Fruit fly (Drosophila melanogaster): ENCODE data around the gene modSP.
A peak's percentile ranks its signal among the peaks of the same experiment; 100 is the strongest.

Gene modSP

dm6 chr3R:16640005-16640408 is 15.5 kb downstream of the modSP start, which contains the start of gene nonA-l (continued):
- no peak for TF ChIP-seq Oaz (GFP tag; IDR thresholded peaks at IDR 0.05)
- TF ChIP-seq CG17612 (GFP tag; IDR thresholded peaks at IDR 0.05) = no peak
- no peak for TF ChIP-seq CG6813 (GFP tag; optimal IDR thresholded peaks at IDR 0.05)
- TF ChIP-seq sens (GFP tag) = no peak
- TF ChIP-seq yki (optimal IDR thresholded peaks at IDR 0.05) = no peak
- no peak for TF ChIP-seq psq (GFP tag; optimal IDR thresholded peaks at IDR 0.05)
- peak; percentile 92 for TF ChIP-seq nerfin-2 (GFP tag; IDR thresholded peaks at IDR 0.05; ENCODE audit: partially characterized antibody)
- TF ChIP-seq caup (GFP tag; optimal IDR thresholded peaks at IDR 0.05; ENCODE audit: severe bottlenecking) = no peak
- no peak for TF ChIP-seq Drgx (GFP tag; IDR thresholded peaks at IDR 0.05)
- TF ChIP-seq wek (GFP tag; optimal IDR thresholded peaks at IDR 0.05) = no peak
- 0 out of 4 replicates have a peak, but pooled peaks have one; percentile 60 for TF ChIP-seq chinmo (GFP tag; IDR thresholded peaks at IDR 0.05; ENCODE audit: partially characterized antibody)
- no peak for TF ChIP-seq chn (GFP tag; optimal IDR thresholded peaks at IDR 0.05)
- TF ChIP-seq Dad (GFP tag; optimal IDR thresholded peaks at IDR 0.05) = no peak
- TF ChIP-seq CG8924 (tag; optimal IDR thresholded peaks at IDR 0.05) = no peak
- TF ChIP-seq sqz (GFP tag; optimal IDR thresholded peaks at IDR 0.05) = peak; percentile 20
- no peak for TF ChIP-seq Ets65A (GFP tag)
- TF ChIP-seq Sry-β (GFP tag; optimal IDR thresholded peaks at IDR 0.05) = no peak
- TF ChIP-seq CG17912 (GFP tag; optimal IDR thresholded peaks at IDR 0.05) = no peak
- TF ChIP-seq CG11695 (GFP tag; IDR thresholded peaks at IDR 0.05) = no peak
- no peak for TF ChIP-seq Hand (GFP tag; optimal IDR thresholded peaks at IDR 0.05)
- TF ChIP-seq Rfx (GFP tag; IDR thresholded peaks at IDR 0.05) = no peak
- no peak for TF ChIP-seq Optix (GFP tag; IDR thresholded peaks at IDR 0.05)
- TF ChIP-seq br (optimal IDR thresholded peaks at IDR 0.05) = no peak
- no peak for TF ChIP-seq CG6854 (GFP tag; optimal IDR thresholded peaks at IDR 0.05)
- TF ChIP-seq tx (GFP tag; optimal IDR thresholded peaks at IDR 0.05) = no peak
- TF ChIP-seq CG2116 (GFP tag; optimal IDR thresholded peaks at IDR 0.05) = peak; percentile 94
- TF ChIP-seq Abd-B (GFP tag; optimal IDR thresholded peaks at IDR 0.05) = no peak
- TF ChIP-seq CG13287 (GFP tag; IDR thresholded peaks at IDR 0.05; ENCODE audit: partially characterized antibody) = peak; percentile 90
- peak; percentile 53 for TF ChIP-seq trem (tag; optimal IDR thresholded peaks at IDR 0.05)
- peak; percentile 69 for TF ChIP-seq Doc3 (GFP tag; IDR thresholded peaks at IDR 0.05; ENCODE audit: partially characterized antibody)
- TF ChIP-seq CG2678 (tag; optimal IDR thresholded peaks at IDR 0.05) = no peak
- TF ChIP-seq CG11723 (GFP tag; optimal IDR thresholded peaks at IDR 0.05) = no peak
- TF ChIP-seq CG16813 (GFP tag; IDR thresholded peaks at IDR 0.05; ENCODE audit: partially characterized antibody) = peak; percentile 88
- no peak for TF ChIP-seq ftz-f1 (GFP tag; optimal IDR thresholded peaks at IDR 0.05)

DNA sequence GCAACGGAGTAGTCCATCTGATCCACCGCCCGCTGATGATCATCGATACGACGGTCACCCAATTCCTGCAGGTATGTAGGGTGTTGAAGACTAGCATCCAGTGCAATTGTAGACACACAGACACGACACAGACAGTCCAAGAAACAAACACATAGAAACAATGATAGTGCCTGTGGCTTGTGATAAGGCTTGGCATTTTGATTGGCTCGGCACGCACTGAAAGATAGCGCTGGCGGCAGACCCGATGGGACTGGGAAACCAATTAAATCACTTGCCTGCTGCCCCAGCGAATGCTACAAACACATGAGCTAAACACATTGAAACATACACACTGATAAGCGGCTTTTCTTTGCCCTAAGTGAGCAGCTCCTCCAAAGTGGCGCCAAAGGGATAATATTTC is 22.8 kb downstream of the modSP start:
- TF ChIP-seq CG5180 (GFP tag; optimal IDR thresholded peaks at IDR 0.05) = no peak
- TF ChIP-seq fd3F (GFP tag; optimal IDR thresholded peaks at IDR 0.05) = no peak
- no peak for TF ChIP-seq Meics (GFP tag; optimal IDR thresholded peaks at IDR 0.05)
- TF ChIP-seq hb (GFP tag; IDR thresholded peaks at IDR 0.05; ENCODE audit: partially characterized antibody) = no peak
- TF ChIP-seq az2 (GFP tag; optimal IDR thresholded peaks at IDR 0.05) = no peak
- no peak for TF ChIP-seq aop (GFP tag; IDR thresholded peaks at IDR 0.05)
- no peak for TF ChIP-seq lola (GFP tag; optimal IDR thresholded peaks at IDR 0.05)
- peak; percentile 49 for TF ChIP-seq cg (GFP tag; optimal IDR thresholded peaks at IDR 0.05)
- no peak for TF ChIP-seq tup (GFP tag; optimal IDR thresholded peaks at IDR 0.05)
- TF ChIP-seq CG9727 (GFP tag; optimal IDR thresholded peaks at IDR 0.05) = no peak
- no peak for TF ChIP-seq ewg (GFP tag; optimal IDR thresholded peaks at IDR 0.05)
- TF ChIP-seq gfzf (GFP tag; optimal IDR thresholded peaks at IDR 0.05) = no peak
- peak; percentile 95 for TF ChIP-seq Nf-YB (GFP tag; optimal IDR thresholded peaks at IDR 0.05)
- TF ChIP-seq tll (GFP tag; optimal IDR thresholded peaks at IDR 0.05) = no peak
- TF ChIP-seq Nf-YA (GFP tag; IDR thresholded peaks at IDR 0.05) = peak; percentile 25; the same call in 1 of the 2 replicates
- no peak for TF ChIP-seq kni (GFP tag; optimal IDR thresholded peaks at IDR 0.05)
- TF ChIP-seq TFAM (GFP tag; optimal IDR thresholded peaks at IDR 0.05) = no peak
- no peak for TF ChIP-seq Dip2 (GFP tag; IDR thresholded peaks at IDR 0.05)
- no peak for TF ChIP-seq Atf6 (GFP tag; IDR thresholded peaks at IDR 0.05)
